Fruit fly (Drosophila melanogaster): ENCODE measurements around the gene CG33764.

Gene CG33764

DNA sequence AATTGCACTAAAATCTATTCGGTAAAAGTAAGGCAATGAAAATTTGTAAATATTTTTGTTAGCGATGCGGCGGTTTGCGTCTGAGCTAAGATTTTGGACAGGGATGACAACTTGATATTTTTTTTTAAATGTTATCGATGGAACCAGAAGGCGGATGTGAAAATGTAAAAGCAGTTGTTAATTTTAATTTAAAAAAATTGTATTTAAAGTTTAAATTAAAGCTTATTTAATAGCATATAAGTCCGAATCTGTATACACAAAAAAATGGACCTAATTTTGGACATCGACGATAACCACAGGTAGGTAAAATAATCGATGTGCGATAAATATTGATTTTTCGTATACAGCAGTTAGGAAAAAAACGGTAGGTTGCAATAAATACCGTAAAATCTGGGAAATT lies 4.9 kb downstream of the CG33764 start, which contains the start of the genes CG11586 and VhaM9.7-a:
Gene CG11586 (minus strand): TSS at position 87 of the 400 bp plus-strand sequence.
Gene VhaM9.7-a (plus strand): TSS at position 322 of the 400 bp plus-strand sequence.
- TF ChIP-seq foxo (GFP tag; optimal IDR thresholded peaks at IDR 0.05) (peak in 1 of 2 experiments; percentile 21), psq (GFP tag; optimal IDR thresholded peaks at IDR 0.05) (peak; percentile 4), Dfd (GFP tag; optimal IDR thresholded peaks at IDR 0.05) (no peak), brk (GFP tag; optimal IDR thresholded peaks at IDR 0.05) (no peak), sv (GFP tag; optimal IDR thresholded peaks at IDR 0.05) (no peak), N (GFP tag; optimal IDR thresholded peaks at IDR 0.05) (no peak), h (GFP tag; optimal IDR thresholded peaks at IDR 0.05) (peak; percentile 9), dmrt93B (GFP tag; optimal IDR thresholded peaks at IDR 0.05) (no peak), pan (optimal IDR thresholded peaks at IDR 0.05) (no peak), Sp1 (GFP tag; optimal IDR thresholded peaks at IDR 0.05) (no peak), Jra (GFP tag; optimal IDR thresholded peaks at IDR 0.05) (peak; percentile 4), CG9705 (GFP tag; optimal IDR thresholded peaks at IDR 0.05) (no peak), rgr (GFP tag; optimal IDR thresholded peaks at IDR 0.05) (peak; percentile 18), OdsH (GFP tag; optimal IDR thresholded peaks at IDR 0.05) (peak; percentile 1), dl (GFP tag; optimal IDR thresholded peaks at IDR 0.05; ENCODE audit: insufficient read depth in 1 of 2, partially characterized antibody in 2 of 2) (no peak)

DNA sequence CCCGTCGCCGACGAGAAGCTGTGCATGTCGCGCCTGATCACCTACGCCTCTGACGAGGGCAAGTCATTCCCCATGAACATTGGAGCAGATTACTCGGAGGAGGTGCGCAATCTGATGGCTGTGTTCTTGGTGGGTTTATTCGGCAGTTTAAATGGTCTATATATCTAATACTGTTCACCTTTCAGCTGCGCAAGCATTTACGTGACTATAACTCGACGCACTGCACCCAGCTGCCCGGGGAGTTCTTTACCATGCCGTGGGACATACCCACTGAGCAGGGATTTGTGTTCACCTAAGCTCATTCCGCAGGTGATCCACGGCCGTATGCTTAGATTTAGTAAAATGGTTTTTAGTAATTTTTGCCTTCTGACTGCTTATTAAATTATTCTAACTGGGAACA lies 6.1 kb downstream of the CG33764 start:
- TF ChIP-seq jim (GFP tag; optimal IDR thresholded peaks at IDR 0.05) (no peak), psq (GFP tag; optimal IDR thresholded peaks at IDR 0.05) (no peak), usp (GFP tag; optimal IDR thresholded peaks at IDR 0.05) (no peak), tai (GFP tag; optimal IDR thresholded peaks at IDR 0.05) (no peak), Dfd (GFP tag; optimal IDR thresholded peaks at IDR 0.05) (no peak), CG32264 (GFP tag; optimal IDR thresholded peaks at IDR 0.05) (no peak), Mio (GFP tag; optimal IDR thresholded peaks at IDR 0.05) (no peak)

DNA sequence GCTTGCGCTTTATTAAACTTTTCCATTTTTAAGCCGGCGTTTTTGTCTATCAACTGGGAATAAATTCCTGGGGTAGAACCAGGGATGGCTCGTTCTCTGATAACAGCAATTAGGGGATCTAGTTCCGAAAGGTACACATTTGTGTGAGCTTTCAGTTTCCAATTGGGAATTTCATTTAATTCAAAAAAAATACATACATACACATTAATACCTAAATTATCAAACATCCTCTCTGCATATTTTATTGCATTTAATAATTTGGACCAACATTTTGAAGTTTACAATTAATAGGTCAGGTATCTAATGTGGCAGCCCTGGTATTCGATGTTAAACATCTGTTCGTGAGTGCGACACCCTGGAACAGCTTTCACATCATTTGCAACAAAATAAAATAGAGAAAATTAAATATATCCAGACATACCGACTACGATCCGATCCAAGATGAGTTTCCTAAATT lies 8.2 kb downstream of the CG33764 start, which contains the start of the genes CG15011 and CG1309:
Gene CG15011 (minus strand): TSS at position 51 of the 457 bp plus-strand sequence.
Gene CG1309 (plus strand): TSS at position 329 of the 457 bp plus-strand sequence.
- TF ChIP-seq psq (GFP tag; optimal IDR thresholded peaks at IDR 0.05) (peak; percentile 72), Jra (GFP tag; optimal IDR thresholded peaks at IDR 0.05) (peak; percentile 86), foxo (GFP tag; optimal IDR thresholded peaks at IDR 0.05) (peak in 1 of 2 experiments; percentile 87), Dif (GFP tag; optimal IDR thresholded peaks at IDR 0.05; ENCODE audit: partially characterized antibody) (no peak), Rel (GFP tag; optimal IDR thresholded peaks at IDR 0.05) (no peak), Rel (tag; optimal IDR thresholded peaks at IDR 0.05) (peak; percentile 72), CG32264 (GFP tag; optimal IDR thresholded peaks at IDR 0.05) (peak; percentile 19), Abd-B (GFP tag; optimal IDR thresholded peaks at IDR 0.05) (no peak), rgr (GFP tag; optimal IDR thresholded peaks at IDR 0.05) (peak; percentile 88), fru (GFP tag; optimal IDR thresholded peaks at IDR 0.05) (peak; percentile 86), woc (GFP tag; optimal IDR thresholded peaks at IDR 0.05) (peak; percentile 94), Hr78 (GFP tag; optimal IDR thresholded peaks at IDR 0.05) (no peak), br (GFP tag; optimal IDR thresholded peaks at IDR 0.05) (peak; percentile 83), CrebA (GFP tag; optimal IDR thresholded peaks at IDR 0.05; ENCODE audit: borderline replicate concordance) (no peak), ey (GFP tag; optimal IDR thresholded peaks at IDR 0.05) (peak; percentile 86), lola (GFP tag; optimal IDR thresholded peaks at IDR 0.05) (no peak), Mio (GFP tag; optimal IDR thresholded peaks at IDR 0.05) (no peak), GATAd (GFP tag; optimal IDR thresholded peaks at IDR 0.05) (peak; percentile 88), h (GFP tag; optimal IDR thresholded peaks at IDR 0.05) (peak; percentile 90), OdsH (GFP tag; optimal IDR thresholded peaks at IDR 0.05) (peak; percentile 82), jim (GFP tag; optimal IDR thresholded peaks at IDR 0.05) (no peak), dl (GFP tag; optimal IDR thresholded peaks at IDR 0.05; ENCODE audit: insufficient read depth in 1 of 2, partially characterized antibody in 2 of 2) (no peak), dsf (GFP tag; optimal IDR thresholded peaks at IDR 0.05; ENCODE audit: borderline replicate concordance) (peak; percentile 51), sv (GFP tag; optimal IDR thresholded peaks at IDR 0.05) (peak; percentile 74), brk (GFP tag; optimal IDR thresholded peaks at IDR 0.05) (no peak), Hnf4 (GFP tag; optimal IDR thresholded peaks at IDR 0.05) (peak; percentile 85), Vsx2 (GFP tag; optimal IDR thresholded peaks at IDR 0.05; ENCODE audit: partially characterized antibody) (no peak), usp (GFP tag; optimal IDR thresholded peaks at IDR 0.05) (no peak), Hr83 (GFP tag; optimal IDR thresholded peaks at IDR 0.05; ENCODE audit: poor library complexity, severe bottlenecking) (peak; percentile 47), tai (GFP tag; optimal IDR thresholded peaks at IDR 0.05) (no peak), pan (optimal IDR thresholded peaks at IDR 0.05) (no peak), dmrt93B (GFP tag; optimal IDR thresholded peaks at IDR 0.05) (peak; percentile 48), sage (GFP tag; optimal IDR thresholded peaks at IDR 0.05) (no peak), N (GFP tag; optimal IDR thresholded peaks at IDR 0.05) (no peak), HLH106 (tag; optimal IDR thresholded peaks at IDR 0.05) (peak; percentile 89), Dfd (GFP tag; optimal IDR thresholded peaks at IDR 0.05) (no peak), Sp1 (GFP tag; optimal IDR thresholded peaks at IDR 0.05) (peak; percentile 86), Myc (optimal IDR thresholded peaks at IDR 0.05) (no peak), CG9705 (GFP tag; optimal IDR thresholded peaks at IDR 0.05) (peak; percentile 83)
